Fruit fly (Drosophila melanogaster) whole organism, pupa: ENCODE results near the gene Rab39.

Experiments
- CG10348 ChIP-seq: fragments of 200-800 bp; sonication (Bioruptor generic); IDR thresholded peaks from 2 replicates; pipeline ENCODE4 v1.3.6; 2022; ENCODE audit warnings: missing biosample characterization, missing genetic modification characterization
- CG15710 ChIP-seq: fragments of 200-800 bp; sonication (Bioruptor generic); optimal IDR thresholded peaks from 2 replicates; lab custom pipeline; 2018; ENCODE audit warnings: missing biosample characterization, mild to moderate bottlenecking, missing genetic modification characterization, moderate library complexity
- CG32121 ChIP-seq: fragments of 200-800 bp; sonication (Bioruptor generic); IDR thresholded peaks from 2 replicates; pipeline ENCODE4 v1.3.6; 2022; ENCODE audit warnings: missing biosample characterization, missing genetic modification characterization
- CG8159 ChIP-seq: fragments of 200-800 bp; sonication (Bioruptor generic); optimal IDR thresholded peaks from 3 replicates; lab custom pipeline; 2018; ENCODE audit warnings: missing biosample characterization, mild to moderate bottlenecking, missing genetic modification characterization, moderate library complexity
- CG8301 ChIP-seq: fragments of 200-800 bp; sonication (Bioruptor generic); optimal IDR thresholded peaks from 2 replicates; lab custom pipeline; 2018; ENCODE audit warnings: missing biosample characterization, mild to moderate bottlenecking, missing genetic modification characterization
- CG9948 ChIP-seq: fragments of 200-800 bp; sonication (Bioruptor generic); optimal IDR thresholded peaks from 2 replicates; lab custom pipeline; 2018; ENCODE audit warnings: missing biosample characterization, mild to moderate bottlenecking, missing genetic modification characterization, moderate library complexity
- EcR ChIP-seq: fragments of 200-800 bp; sonication (Bioruptor generic); optimal IDR thresholded peaks from 3 replicates; lab custom pipeline; 2019; ENCODE audit warnings: missing biosample characterization, missing genetic modification characterization, mild to moderate bottlenecking, moderate library complexity, missing genetic modification reagents
- Pif1A ChIP-seq: fragments of 200-800 bp; sonication (Bioruptor generic); optimal IDR thresholded peaks from 3 replicates; lab custom pipeline; 2016; ENCODE audit warnings: missing biosample characterization, missing genetic modification characterization
- rn ChIP-seq: fragments of 200-800 bp; sonication (Bioruptor generic); IDR thresholded peaks from 2 replicates; pipeline ENCODE4 v1.3.6; 2022; ENCODE audit warnings: missing biosample characterization, missing genetic modification characterization

dm6 chrX:7706398-7707349, 28.0 kb upstream of the Rab39 start:
- TF ChIP-seq EcR (GFP tag; lab: Kevin White, UChicago) (peak; percentile 77), CG8301 (tag; lab: Kevin White, UChicago) (peak; percentile 97), CG15710 (peak; percentile 99), CG8159 (tag; lab: Kevin White, UChicago) (peak; percentile 99), rn (GFP tag; lab: Robert Waterston, UW) (peak; percentile 96), CG9948 (tag; lab: Kevin White, UChicago) (peak; percentile 98), Pif1A (peak; percentile 97), CG32121 (GFP tag; lab: Robert Waterston, UW) (peak; percentile 99), CG10348 (GFP tag; lab: Robert Waterston, UW) (peak; percentile 93)
